Worm (Caenorhabditis elegans): ENCODE measurements around the gene svh-5.

The svh-5 gene

ce11 chrX:15355603-15356002 is 22.0 kb downstream of the svh-5 start:
- TF ChIP-seq ces-1 (GFP tag; optimal IDR thresholded peaks at IDR 0.05) (no peak), nhr-237 (tag; optimal IDR thresholded peaks at IDR 0.05) (no peak), nhr-28 (tag; optimal IDR thresholded peaks at IDR 0.05) (no peak), cnd-1 (tag; optimal IDR thresholded peaks at IDR 0.05) (no peak), unc-62 (GFP tag; optimal IDR thresholded peaks at IDR 0.05) (no peak), elt-3 (tag; optimal IDR thresholded peaks at IDR 0.05) (no peak), flh-1 (GFP tag; optimal IDR thresholded peaks at IDR 0.05) (no peak), ham-2 (GFP tag; optimal IDR thresholded peaks at IDR 0.05) (no peak), ztf-11 (tag; optimal IDR thresholded peaks at IDR 0.05) (no peak), nhr-2 (tag; optimal IDR thresholded peaks at IDR 0.05) (no peak), sptf-1 (tag; optimal IDR thresholded peaks at IDR 0.05) (no peak), mls-2 (tag; optimal IDR thresholded peaks at IDR 0.05) (no peak), drap-1 (GFP tag; optimal IDR thresholded peaks at IDR 0.05) (no peak), hlh-1 (tag; optimal IDR thresholded peaks at IDR 0.05) (no peak), lin-32 (GFP tag; optimal IDR thresholded peaks at IDR 0.05) (no peak), mep-1 (tag; optimal IDR thresholded peaks at IDR 0.05) (no peak), bed-3 (GFP tag; optimal IDR thresholded peaks at IDR 0.05) (no peak), lin-13 (tag; optimal IDR thresholded peaks at IDR 0.05) (no peak), unc-39 (tag; optimal IDR thresholded peaks at IDR 0.05) (no peak), elt-1 (tag; optimal IDR thresholded peaks at IDR 0.05; ENCODE audit: borderline replicate concordance, insufficient read depth) (no peak)

- TF ChIP-seq blmp-1 (tag; optimal IDR thresholded peaks at IDR 0.05) (no peak), unc-62 (GFP tag; optimal IDR thresholded peaks at IDR 0.05) (no peak), ceh-83 (GFP tag; optimal IDR thresholded peaks at IDR 0.05) (no peak), ztf-11 (tag; optimal IDR thresholded peaks at IDR 0.05) (no peak), mls-2 (tag; optimal IDR thresholded peaks at IDR 0.05) (no peak), ces-1 (GFP tag; optimal IDR thresholded peaks at IDR 0.05) (no peak), hlh-1 (tag; optimal IDR thresholded peaks at IDR 0.05) (no peak), lin-32 (GFP tag; optimal IDR thresholded peaks at IDR 0.05) (no peak), nhr-76 (tag; optimal IDR thresholded peaks at IDR 0.05) (no peak), zip-8 (tag; optimal IDR thresholded peaks at IDR 0.05) (no peak), ceh-43 (GFP tag; optimal IDR thresholded peaks at IDR 0.05) (no peak), lin-13 (tag; optimal IDR thresholded peaks at IDR 0.05) (no peak), drap-1 (GFP tag; optimal IDR thresholded peaks at IDR 0.05) (no peak), pha-4 (tag; optimal IDR thresholded peaks at IDR 0.05) (no peak), snpc-4 (tag; optimal IDR thresholded peaks at IDR 0.05) (no peak), sptf-1 (tag; optimal IDR thresholded peaks at IDR 0.05) (no peak), nhr-2 (tag; optimal IDR thresholded peaks at IDR 0.05) (no peak), sem-2 (GFP tag; optimal IDR thresholded peaks at IDR 0.05) (no peak), nhr-28 (tag; optimal IDR thresholded peaks at IDR 0.05) (no peak), mep-1 (tag; optimal IDR thresholded peaks at IDR 0.05) (no peak)
Observed at ce11 chrX:15354938-15355337, 22.7 kb downstream of the svh-5 start, which contains the start of gene nfki-1. Gene nfki-1, plus strand, starts transcription at chrX:15355238.

- no peak for TF ChIP-seq ceh-43 (GFP tag; optimal IDR thresholded peaks at IDR 0.05)
- no peak for TF ChIP-seq mab-5 (tag; optimal IDR thresholded peaks at IDR 0.05)
- peak; percentile 76 for TF ChIP-seq unc-120 (tag; optimal IDR thresholded peaks at IDR 0.05; ENCODE audit: poor library complexity, severe bottlenecking)
- TF ChIP-seq sptf-1 (tag; optimal IDR thresholded peaks at IDR 0.05) = peak; percentile 57
- TF ChIP-seq nhr-76 (tag; optimal IDR thresholded peaks at IDR 0.05) = no peak
- TF ChIP-seq nhr-237 (tag; optimal IDR thresholded peaks at IDR 0.05) = peak; percentile 59
- no peak for TF ChIP-seq nhr-28 (tag; optimal IDR thresholded peaks at IDR 0.05)
- peak; percentile 21 for TF ChIP-seq mls-2 (tag; optimal IDR thresholded peaks at IDR 0.05)
- no peak for TF ChIP-seq hlh-1 (tag; optimal IDR thresholded peaks at IDR 0.05)
- no peak for TF ChIP-seq sem-2 (GFP tag; optimal IDR thresholded peaks at IDR 0.05)
- peak; percentile 55 for TF ChIP-seq ces-1 (GFP tag; optimal IDR thresholded peaks at IDR 0.05)
- TF ChIP-seq mep-1 (tag; optimal IDR thresholded peaks at IDR 0.05) = peak; percentile 31
Observed at ce11 chrX:15353874-15354480, 23.6 kb downstream of the svh-5 start.

ce11 chrX:15352871-15353270 is 24.8 kb downstream of the svh-5 start:
- TF ChIP-seq elt-3 (tag; optimal IDR thresholded peaks at IDR 0.05) = no peak
- no peak for TF ChIP-seq ceh-43 (GFP tag; optimal IDR thresholded peaks at IDR 0.05)
- TF ChIP-seq cnd-1 (tag; optimal IDR thresholded peaks at IDR 0.05) = no peak
- TF ChIP-seq zip-8 (tag; optimal IDR thresholded peaks at IDR 0.05) = no peak
- no peak for TF ChIP-seq pha-4 (tag; optimal IDR thresholded peaks at IDR 0.05)
- TF ChIP-seq mab-5 (tag; optimal IDR thresholded peaks at IDR 0.05) = no peak

ce11 chrX:15347680-15348079 is 29.9 kb downstream of the svh-5 start:
- TF ChIP-seq ham-2 (GFP tag; optimal IDR thresholded peaks at IDR 0.05) = peak; percentile 75
- TF ChIP-seq cnd-1 (tag; optimal IDR thresholded peaks at IDR 0.05) = peak; percentile 90
- peak; percentile 43 for TF ChIP-seq hlh-1 (tag; optimal IDR thresholded peaks at IDR 0.05)
- peak; percentile 78 for TF ChIP-seq nhr-2 (tag; optimal IDR thresholded peaks at IDR 0.05)
- no peak for TF ChIP-seq tbx-8 (GFP tag; optimal IDR thresholded peaks at IDR 0.05)
- TF ChIP-seq sptf-1 (tag; optimal IDR thresholded peaks at IDR 0.05) = peak; percentile 82
- peak; percentile 82 for TF ChIP-seq lin-13 (tag; optimal IDR thresholded peaks at IDR 0.05)
- peak; percentile 2 for TF ChIP-seq M03D4.4 (tag; optimal IDR thresholded peaks at IDR 0.05)
- TF ChIP-seq drap-1 (GFP tag; optimal IDR thresholded peaks at IDR 0.05) = peak; percentile 35
- TF ChIP-seq zip-8 (tag; optimal IDR thresholded peaks at IDR 0.05) = peak; percentile 79
- peak; percentile 95 for TF ChIP-seq mls-2 (tag; optimal IDR thresholded peaks at IDR 0.05)
- TF ChIP-seq ceh-83 (GFP tag; optimal IDR thresholded peaks at IDR 0.05) = peak; percentile 47
- TF ChIP-seq ztf-11 (tag; optimal IDR thresholded peaks at IDR 0.05) = peak; percentile 78
- no peak for TF ChIP-seq nhr-237 (tag; optimal IDR thresholded peaks at IDR 0.05)
- TF ChIP-seq nhr-28 (tag; optimal IDR thresholded peaks at IDR 0.05) = no peak
- TF ChIP-seq mep-1 (tag; optimal IDR thresholded peaks at IDR 0.05) = peak; percentile 86
- peak; percentile 79 for TF ChIP-seq ceh-43 (GFP tag; optimal IDR thresholded peaks at IDR 0.05)
- no peak for TF ChIP-seq nhr-76 (tag; optimal IDR thresholded peaks at IDR 0.05)
- no peak for TF ChIP-seq flh-1 (GFP tag; optimal IDR thresholded peaks at IDR 0.05)
- TF ChIP-seq unc-120 (tag; optimal IDR thresholded peaks at IDR 0.05; ENCODE audit: poor library complexity, severe bottlenecking) = peak; percentile 1
- peak; percentile 42 for TF ChIP-seq lin-32 (GFP tag; optimal IDR thresholded peaks at IDR 0.05)
- peak; percentile 96 for TF ChIP-seq unc-62 (GFP tag; optimal IDR thresholded peaks at IDR 0.05)
- TF ChIP-seq pha-4 (tag; optimal IDR thresholded peaks at IDR 0.05) = peak; percentile 58
- no peak for TF ChIP-seq lsy-2 (tag; optimal IDR thresholded peaks at IDR 0.05)
- TF ChIP-seq ces-1 (GFP tag; optimal IDR thresholded peaks at IDR 0.05) = peak; percentile 72
- TF ChIP-seq bed-3 (GFP tag; optimal IDR thresholded peaks at IDR 0.05) = peak; percentile 19

Measured in whole organism, mixed stage, embryonic.